Worm (Caenorhabditis elegans) whole organism, midembryonic: ENCODE measurements around the gene C01F1.6.

Experiments
- T22C8.4 ChIP-seq: fragments of 200-800 bp; sonication (Bioruptor generic); IDR thresholded peaks from 2 replicates; pipeline ENCODE4 v1.3.6; 2022; ENCODE audit warnings: missing genetic modification characterization, missing compliant biosample characterization
- cog-1 ChIP-seq: sonication (generic microtip); optimal IDR thresholded peaks from 2 replicates; lab custom pipeline; 2016; ENCODE audit warnings: missing genetic modification characterization, missing compliant biosample characterization
- flt-1 ChIP-seq: fragments of 200-800 bp; sonication (Bioruptor generic); IDR thresholded peaks from 2 replicates; pipeline ENCODE4 v1.3.6; 2022; ENCODE audit warnings: missing genetic modification characterization, missing compliant biosample characterization
- klf-2 ChIP-seq: fragments of 200-800 bp; sonication (Bioruptor generic); conservative IDR thresholded peaks from 2 replicates; pipeline ENCODE4 v1.3.6; 2022; ENCODE audit warnings: missing genetic modification reagents, missing genetic modification characterization, missing compliant biosample characterization
- med-1 ChIP-seq: sonication (generic microtip); optimal IDR thresholded peaks from 2 replicates; lab custom pipeline; 2017; ENCODE audit warnings: missing genetic modification characterization, mild to moderate bottlenecking, missing compliant biosample characterization, antibody characterized with exemption, missing genetic modification reagents; ENCODE audit not compliant: insufficient read depth
- ref-1 ChIP-seq: fragments of 200-800 bp; sonication (Bioruptor generic); conservative IDR thresholded peaks from 2 replicates; pipeline ENCODE4 v1.3.6; 2022; ENCODE audit warnings: missing genetic modification reagents, missing genetic modification characterization, missing compliant biosample characterization
- tab-1 ChIP-seq: fragments of 200-800 bp; sonication (Bioruptor generic); IDR thresholded peaks from 2 replicates; pipeline ENCODE4 v1.3.6; 2022; ENCODE audit warnings: missing genetic modification characterization, missing compliant biosample characterization
- ztf-23 ChIP-seq: fragments of 200-800 bp; sonication (Bioruptor generic); IDR thresholded peaks from 2 replicates; pipeline ENCODE4 v1.3.6; 2022; ENCODE audit warnings: missing genetic modification reagents, missing genetic modification characterization, missing compliant biosample characterization
- ztf-29 ChIP-seq: fragments of 200-800 bp; sonication (Bioruptor generic); IDR thresholded peaks from 2 replicates; pipeline ENCODE4 v1.3.6; 2022; ENCODE audit warnings: missing genetic modification reagents, missing genetic modification characterization, missing compliant biosample characterization

Gene C01F1.6

DNA sequence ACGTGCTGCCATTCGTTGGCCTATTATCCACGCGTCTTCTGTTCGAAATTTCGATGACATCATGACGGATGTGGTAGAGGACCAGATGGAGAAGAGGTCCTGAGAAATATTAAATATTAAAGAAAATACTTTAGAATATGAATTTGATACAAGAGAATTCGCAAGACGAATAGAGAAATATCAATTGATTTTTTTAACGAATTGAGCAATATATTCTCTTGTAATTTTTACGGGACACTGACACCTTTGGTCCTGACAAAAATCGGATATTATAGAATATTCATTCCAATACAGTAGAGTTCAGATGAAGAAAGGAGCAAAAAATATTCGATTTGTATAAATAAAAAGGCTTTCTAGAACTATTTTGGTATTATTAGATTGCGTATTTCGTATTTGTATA lies at the start of gene C01F1.6:
TSS of gene C01F1.6 (minus strand) at position 101 of the 400 bp plus-strand sequence.
- TF ChIP-seq flt-1 (GFP tag; lab: Robert Waterston, UW): no peak
- no peak for TF ChIP-seq tab-1 (GFP tag; lab: Robert Waterston, UW)
- TF ChIP-seq ztf-29 (GFP tag; lab: Robert Waterston, UW): no peak
- TF ChIP-seq cog-1 (tag; lab: Kevin White, UChicago): no peak
- no peak for TF ChIP-seq ref-1 (GFP tag; lab: Robert Waterston, UW)
- TF ChIP-seq med-1 (GFP tag; lab: Kevin White, UChicago): no peak
- no peak for TF ChIP-seq klf-2 (GFP tag; lab: Robert Waterston, UW)

DNA sequence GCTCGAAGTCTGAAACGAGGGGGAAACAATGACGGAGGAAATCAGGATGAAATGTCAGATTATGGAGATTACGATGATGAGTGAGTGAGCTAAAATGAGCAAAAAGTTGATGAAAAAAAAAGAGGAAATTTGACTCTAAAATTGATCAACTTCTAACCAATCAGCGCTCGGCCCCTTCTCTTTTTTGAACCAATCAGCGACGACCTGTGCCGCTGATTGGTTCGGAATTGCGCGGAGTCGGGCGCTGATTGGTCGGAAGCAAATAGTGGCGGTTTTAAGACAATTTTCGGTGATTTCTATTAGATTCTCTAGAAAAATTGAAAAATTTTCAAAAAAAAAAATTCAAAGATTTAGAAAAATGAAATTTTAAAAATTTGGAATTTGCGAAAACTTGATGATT lies 49.7 kb upstream of the C01F1.6 start:
- TF ChIP-seq T22C8.4 (GFP tag; lab: Robert Waterston, UW): no peak
- TF ChIP-seq flt-1 (GFP tag; lab: Robert Waterston, UW): no peak
- no peak for TF ChIP-seq ztf-23 (GFP tag; lab: Robert Waterston, UW)
- no peak for TF ChIP-seq cog-1 (tag; lab: Kevin White, UChicago)
- TF ChIP-seq ztf-29 (GFP tag; lab: Robert Waterston, UW): no peak
- TF ChIP-seq klf-2 (GFP tag; lab: Robert Waterston, UW): no peak
- no peak for TF ChIP-seq tab-1 (GFP tag; lab: Robert Waterston, UW)
- TF ChIP-seq ref-1 (GFP tag; lab: Robert Waterston, UW): no peak
- TF ChIP-seq med-1 (GFP tag; lab: Kevin White, UChicago): no peak

DNA sequence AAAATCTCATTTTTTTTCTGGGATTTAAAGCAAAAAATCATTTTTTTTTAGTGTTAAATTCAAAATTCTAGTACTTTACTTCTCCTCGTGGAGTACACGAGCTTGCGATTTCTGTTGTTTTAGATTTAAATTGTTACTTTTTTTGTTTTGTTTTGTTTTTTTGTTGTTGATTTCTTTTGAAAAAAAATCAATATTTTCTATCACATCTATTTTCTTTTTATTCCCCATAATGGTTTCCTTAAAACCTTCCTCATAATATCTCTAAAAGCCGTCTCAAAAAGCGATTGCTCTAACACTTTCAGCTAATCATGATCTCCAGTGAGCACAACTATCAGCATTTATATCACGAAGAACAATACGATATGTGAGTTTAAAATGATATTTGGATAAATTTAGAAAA lies 46.4 kb upstream of the C01F1.6 start, which contains the start of gene madf-3:
TSS of gene madf-3 (plus strand) at position 301 of the 400 bp plus-strand sequence.
- no peak for TF ChIP-seq T22C8.4 (GFP tag; lab: Robert Waterston, UW)
- TF ChIP-seq tab-1 (GFP tag; lab: Robert Waterston, UW): no peak
- no peak for TF ChIP-seq ztf-29 (GFP tag; lab: Robert Waterston, UW)
- TF ChIP-seq cog-1 (tag; lab: Kevin White, UChicago): no peak
- no peak for TF ChIP-seq klf-2 (GFP tag; lab: Robert Waterston, UW)
- no peak for TF ChIP-seq med-1 (GFP tag; lab: Kevin White, UChicago)
- TF ChIP-seq flt-1 (GFP tag; lab: Robert Waterston, UW): no peak
- no peak for TF ChIP-seq ztf-23 (GFP tag; lab: Robert Waterston, UW)
- TF ChIP-seq ref-1 (GFP tag; lab: Robert Waterston, UW): no peak

DNA sequence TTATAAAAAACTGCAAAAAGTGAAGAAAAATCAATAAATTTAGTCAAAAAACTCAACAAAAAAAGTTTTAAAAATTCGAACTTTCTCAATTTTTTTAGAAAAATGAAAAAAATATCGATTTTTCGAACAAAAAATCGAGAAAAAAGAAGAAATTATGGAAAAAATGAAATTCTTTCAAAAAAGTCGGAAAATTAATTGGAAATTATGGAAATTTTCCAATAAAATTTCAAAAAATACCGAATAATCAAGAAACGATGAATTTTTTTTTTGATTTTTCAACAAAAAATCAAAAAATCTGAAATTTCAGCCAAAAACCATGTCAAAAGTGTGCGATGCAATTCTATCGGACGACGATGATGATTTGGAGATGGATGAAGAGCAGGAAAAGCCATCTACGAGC lies 40.7 kb upstream of the C01F1.6 start, which contains the start of gene H20J04.4:
TSS of gene H20J04.4 (plus strand) at position 301 of the 400 bp plus-strand sequence.
- TF ChIP-seq med-1 (GFP tag; lab: Kevin White, UChicago) (no peak), ref-1 (GFP tag; lab: Robert Waterston, UW) (no peak), T22C8.4 (GFP tag; lab: Robert Waterston, UW) (no peak), ztf-23 (GFP tag; lab: Robert Waterston, UW) (no peak), cog-1 (tag; lab: Kevin White, UChicago) (no peak), tab-1 (GFP tag; lab: Robert Waterston, UW) (no peak), ztf-29 (GFP tag; lab: Robert Waterston, UW) (no peak), klf-2 (GFP tag; lab: Robert Waterston, UW) (no peak), flt-1 (GFP tag; lab: Robert Waterston, UW) (no peak)

DNA sequence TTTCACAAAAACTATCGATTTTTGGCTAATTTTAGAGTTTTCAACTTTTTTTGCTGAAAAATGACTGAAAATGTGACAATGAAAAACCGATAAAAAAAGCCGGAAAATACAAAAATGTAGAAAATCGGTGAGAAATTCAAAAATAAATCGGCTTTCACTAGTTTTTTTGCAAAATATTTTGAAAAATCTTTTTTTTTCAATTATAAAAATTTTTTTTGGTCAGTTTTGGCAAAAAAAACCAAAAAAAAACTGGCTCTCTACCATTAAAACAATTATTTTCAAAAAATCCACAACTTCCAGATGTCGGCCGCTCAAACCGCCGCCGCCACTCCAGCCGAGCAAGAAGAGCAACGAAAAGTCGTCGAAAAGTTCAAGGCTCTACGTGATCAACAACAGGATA lies 38.4 kb upstream of the C01F1.6 start, which contains the start of gene pfd-2:
TSS of gene pfd-2 (plus strand) at position 301 of the 400 bp plus-strand sequence.
- no peak for TF ChIP-seq ztf-23 (GFP tag; lab: Robert Waterston, UW)
- no peak for TF ChIP-seq tab-1 (GFP tag; lab: Robert Waterston, UW)
- TF ChIP-seq ztf-29 (GFP tag; lab: Robert Waterston, UW): no peak
- TF ChIP-seq med-1 (GFP tag; lab: Kevin White, UChicago): no peak
- TF ChIP-seq klf-2 (GFP tag; lab: Robert Waterston, UW): no peak
- TF ChIP-seq flt-1 (GFP tag; lab: Robert Waterston, UW): no peak
- no peak for TF ChIP-seq ref-1 (GFP tag; lab: Robert Waterston, UW)
- TF ChIP-seq cog-1 (tag; lab: Kevin White, UChicago): no peak
- TF ChIP-seq T22C8.4 (GFP tag; lab: Robert Waterston, UW): no peak

DNA sequence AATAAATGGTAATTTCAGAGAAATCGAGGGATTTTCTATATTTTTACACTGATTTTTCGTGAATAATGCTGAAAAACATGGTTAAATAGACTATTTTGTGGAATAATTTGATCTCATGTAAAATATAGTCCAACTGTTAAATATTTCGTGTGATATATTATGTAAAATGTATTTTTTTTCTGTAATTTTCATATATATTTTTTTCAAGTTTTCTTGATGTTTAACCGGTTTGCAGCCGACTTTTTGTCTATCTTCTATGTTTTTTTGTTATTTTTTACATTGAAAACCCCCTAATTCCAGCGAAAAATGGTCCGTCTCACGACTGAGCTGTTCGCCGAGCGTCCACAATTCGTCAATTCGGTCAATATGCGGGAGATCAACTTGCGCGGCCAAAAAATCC lies 36.0 kb upstream of the C01F1.6 start, which contains the start of gene mog-2:
TSS of gene mog-2 (plus strand) at position 301 of the 400 bp plus-strand sequence.
- TF ChIP-seq ztf-29 (GFP tag; lab: Robert Waterston, UW) (no peak), T22C8.4 (GFP tag; lab: Robert Waterston, UW) (no peak), flt-1 (GFP tag; lab: Robert Waterston, UW) (no peak), ref-1 (GFP tag; lab: Robert Waterston, UW) (no peak), med-1 (GFP tag; lab: Kevin White, UChicago) (no peak)

DNA sequence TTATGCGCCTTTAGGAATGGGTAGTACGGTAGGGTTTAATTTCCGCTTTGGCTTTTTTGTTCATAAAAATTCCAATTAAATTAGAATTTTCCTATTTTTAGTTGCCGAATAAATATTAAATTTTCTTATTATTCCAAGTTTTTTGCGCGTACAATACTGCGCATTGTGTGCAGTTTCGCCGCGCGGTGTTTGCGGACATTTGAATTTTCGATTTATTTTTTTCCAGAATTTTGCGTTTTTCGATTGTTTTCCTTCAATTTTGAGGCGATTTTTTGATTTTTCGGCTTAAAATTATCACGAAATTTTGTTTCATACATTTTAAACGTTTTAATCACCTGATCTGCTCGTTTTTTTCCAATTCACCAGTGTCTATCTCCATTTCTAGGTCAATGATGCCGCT lies 34.9 kb upstream of the C01F1.6 start, which contains the start of gene H20J04.6:
TSS of gene H20J04.6 (plus strand) at position 386 of the 400 bp plus-strand sequence.
- TF ChIP-seq ztf-29 (GFP tag; lab: Robert Waterston, UW): no peak
- TF ChIP-seq klf-2 (GFP tag; lab: Robert Waterston, UW): no peak
- TF ChIP-seq cog-1 (tag; lab: Kevin White, UChicago): no peak
- TF ChIP-seq ztf-23 (GFP tag; lab: Robert Waterston, UW): no peak
- TF ChIP-seq flt-1 (GFP tag; lab: Robert Waterston, UW): no peak
- TF ChIP-seq tab-1 (GFP tag; lab: Robert Waterston, UW): no peak
- no peak for TF ChIP-seq T22C8.4 (GFP tag; lab: Robert Waterston, UW)
- TF ChIP-seq med-1 (GFP tag; lab: Kevin White, UChicago): no peak
- TF ChIP-seq ref-1 (GFP tag; lab: Robert Waterston, UW): no peak

DNA sequence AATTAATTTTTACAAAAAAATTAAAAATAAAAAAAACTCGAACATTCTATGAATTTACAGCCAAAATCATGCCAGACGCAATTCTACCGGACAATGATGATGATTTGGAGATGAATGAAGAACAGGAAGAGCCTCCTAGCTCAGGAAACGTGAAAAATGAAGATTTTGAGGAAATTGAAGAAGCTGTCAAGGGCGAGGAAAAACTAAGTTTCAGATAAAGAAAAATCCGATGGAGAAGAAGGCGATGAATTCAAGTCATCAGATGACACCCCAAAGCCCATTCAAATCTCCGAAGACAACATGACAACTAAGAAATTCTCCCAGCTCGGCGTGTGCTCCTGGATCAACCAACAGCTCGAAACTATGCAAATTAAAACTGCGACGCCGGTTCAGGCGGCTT lies 33.8 kb upstream of the C01F1.6 start, which contains the start of gene Y52E8A.1:
TSS of gene Y52E8A.1 (plus strand) at position 301 of the 400 bp plus-strand sequence.
- no peak for TF ChIP-seq ref-1 (GFP tag; lab: Robert Waterston, UW)
- TF ChIP-seq cog-1 (tag; lab: Kevin White, UChicago): no peak
- TF ChIP-seq T22C8.4 (GFP tag; lab: Robert Waterston, UW): no peak
- TF ChIP-seq ztf-29 (GFP tag; lab: Robert Waterston, UW): no peak
- no peak for TF ChIP-seq flt-1 (GFP tag; lab: Robert Waterston, UW)
- no peak for TF ChIP-seq ztf-23 (GFP tag; lab: Robert Waterston, UW)
- TF ChIP-seq med-1 (GFP tag; lab: Kevin White, UChicago): no peak
- TF ChIP-seq tab-1 (GFP tag; lab: Robert Waterston, UW): no peak
- TF ChIP-seq klf-2 (GFP tag; lab: Robert Waterston, UW): no peak
